Fruit fly (Drosophila melanogaster): ENCODE measurements around the gene CG34015.

The CG34015 gene

dm6 chrX:16423125-16423509 lies 25.0 kb downstream of the CG34015 start:
- TF ChIP-seq CG8301 (tag; optimal IDR thresholded peaks at IDR 0.05) (no peak), CG13204 (GFP tag; optimal IDR thresholded peaks at IDR 0.05) (peak; percentile 63), CG32121 (GFP tag; IDR thresholded peaks at IDR 0.05) (peak; percentile 79), Ets98B (GFP tag; IDR thresholded peaks at IDR 0.05) (peak; percentile 79; the same call in 1 of the 2 replicates), Snoo (tag; optimal IDR thresholded peaks at IDR 0.05) (no peak), fd96Ca (GFP tag; IDR thresholded peaks at IDR 0.05) (peak; percentile 81), CG8159 (tag; optimal IDR thresholded peaks at IDR 0.05) (no peak), CG12605 (GFP tag; IDR thresholded peaks at IDR 0.05) (peak; percentile 19; the same call in 1 of the 2 replicates), CG4496 (GFP tag; IDR thresholded peaks at IDR 0.05) (peak; percentile 69), CG34367 (tag; optimal IDR thresholded peaks at IDR 0.05) (no peak)

- TF ChIP-seq CG34367 (tag; optimal IDR thresholded peaks at IDR 0.05) (no peak), EcR (GFP tag; optimal IDR thresholded peaks at IDR 0.05) (peak; percentile 17), fd96Ca (GFP tag; IDR thresholded peaks at IDR 0.05) (0 out of 3 replicates have a peak, but pooled peaks have one; percentile 35), Snoo (tag; optimal IDR thresholded peaks at IDR 0.05) (peak; percentile 2), CG4496 (GFP tag; IDR thresholded peaks at IDR 0.05) (peak; percentile 70), D1 (tag; optimal IDR thresholded peaks at IDR 0.05) (no peak), Ets98B (GFP tag; IDR thresholded peaks at IDR 0.05) (peak; percentile 4; the same call in 1 of the 2 replicates), CG10348 (GFP tag; IDR thresholded peaks at IDR 0.05) (no peak), CG13204 (GFP tag; optimal IDR thresholded peaks at IDR 0.05) (no peak), Pif1A (GFP tag; optimal IDR thresholded peaks at IDR 0.05) (peak; percentile 26), Pif1B (GFP tag; optimal IDR thresholded peaks at IDR 0.05) (peak; percentile 23), CG8159 (tag; optimal IDR thresholded peaks at IDR 0.05) (peak; percentile 8)
Observed at dm6 chrX:16422466-16423124, 25.5 kb downstream of the CG34015 start, which contains the start of gene hang. Gene hang, plus strand, starts transcription at chrX:16422831.

dm6 chrX:16421899-16422412 lies 26.1 kb downstream of the CG34015 start, which contains the start of gene AnxB11:
Gene AnxB11, minus strand, starts transcription at chrX:16422265.
- 0 out of 2 replicates have a peak, but pooled peaks have one; percentile 3 for TF ChIP-seq CG12605 (GFP tag; IDR thresholded peaks at IDR 0.05)
- TF ChIP-seq CG8159 (tag; optimal IDR thresholded peaks at IDR 0.05), result no peak
- no peak for TF ChIP-seq CG17806 (tag; optimal IDR thresholded peaks at IDR 0.05)
- TF ChIP-seq CG14655 (GFP tag; optimal IDR thresholded peaks at IDR 0.05), result no peak
- TF ChIP-seq Ets98B (GFP tag; IDR thresholded peaks at IDR 0.05), result no peak; the same call in 1 of the 2 replicates

dm6 chrX:16420878-16421277 lies 27.2 kb downstream of the CG34015 start:
- TF ChIP-seq CG17806 (tag; optimal IDR thresholded peaks at IDR 0.05), result no peak
- no peak for TF ChIP-seq CG34367 (tag; optimal IDR thresholded peaks at IDR 0.05)
- TF ChIP-seq EcR (GFP tag; optimal IDR thresholded peaks at IDR 0.05), result peak; percentile 56
- TF ChIP-seq CG8159 (tag; optimal IDR thresholded peaks at IDR 0.05), result no peak

dm6 chrX:16420048-16420447 lies 28.1 kb downstream of the CG34015 start:
- TF ChIP-seq gl (tag; optimal IDR thresholded peaks at IDR 0.05) (no peak), Pif1B (GFP tag; optimal IDR thresholded peaks at IDR 0.05) (no peak), CG9948 (tag; optimal IDR thresholded peaks at IDR 0.05) (no peak), CG8301 (tag; optimal IDR thresholded peaks at IDR 0.05) (no peak), D1 (tag; optimal IDR thresholded peaks at IDR 0.05) (no peak)

- TF ChIP-seq EcR (GFP tag; optimal IDR thresholded peaks at IDR 0.05) (peak; percentile 5), Pif1B (GFP tag; optimal IDR thresholded peaks at IDR 0.05) (peak; percentile 5), CG8301 (tag; optimal IDR thresholded peaks at IDR 0.05) (no peak)
Observed at dm6 chrX:16414451-16415368, 33.4 kb downstream of the CG34015 start, which contains the start of gene Traf-like. Gene Traf-like, plus strand, starts transcription at chrX:16415046.

- TF ChIP-seq EcR (GFP tag; optimal IDR thresholded peaks at IDR 0.05) (no peak), fd96Ca (GFP tag; IDR thresholded peaks at IDR 0.05) (no peak), CG14655 (GFP tag; optimal IDR thresholded peaks at IDR 0.05) (no peak)
Observed at dm6 chrX:16406083-16406482, 42.0 kb downstream of the CG34015 start.

Measured in whole organism, pupa.